Worm (Caenorhabditis elegans) whole organism, mixed stage, embryonic: ENCODE measurements around the gene K11D12.13.

ENCODE experiments used
- ces-1 ChIP-seq: fragments of 150-350 bp; optimal IDR thresholded peaks from 2 replicates; lab custom pipeline; 2014; ENCODE audit warnings: missing biosample characterization, missing genetic modification reagents, missing genetic modification characterization
- snpc-4 ChIP-seq: fragments of 150-350 bp; optimal IDR thresholded peaks from 2 replicates; lab custom pipeline; 2014; ENCODE audit warnings: missing biosample characterization, missing genetic modification characterization
- unc-39 ChIP-seq: fragments of 150-350 bp; optimal IDR thresholded peaks from 2 replicates; lab custom pipeline; 2014; ENCODE audit warnings: missing biosample characterization, missing genetic modification characterization

ce11 chrV:5012193-5012853, 20.9 kb upstream of the K11D12.13 start, which contains the start of gene srr-6:
- TF ChIP-seq unc-39 (tag; lab: Kevin White, UChicago) (no peak), ces-1 (GFP tag; lab: Kevin White, UChicago) (no peak), snpc-4 (tag; lab: Kevin White, UChicago) (no peak)
